Fruit fly (Drosophila melanogaster) whole organism, embryonic: ENCODE data around the gene CG2901.
A peak's percentile ranks its signal among the peaks of the same experiment; 100 is the strongest.

Experiments
- Bgb ChIP-seq: fragments of 200-800 bp; sonication (Bioruptor generic); IDR thresholded peaks from 2 replicates; pipeline ENCODE4 v1.3.6; 2022; ENCODE audit warnings: missing biosample characterization, missing genetic modification characterization; ENCODE audit not compliant: partially characterized antibody
- CG1024 ChIP-seq: fragments of 200-800 bp; sonication (Bioruptor generic); IDR thresholded peaks from 2 replicates; pipeline ENCODE4 v1.3.6; 2022; ENCODE audit warnings: missing biosample characterization, missing genetic modification characterization
- CG10321 ChIP-seq: fragments of 200-800 bp; sonication (Bioruptor generic); IDR thresholded peaks from 2 replicates; pipeline ENCODE4 v1.3.6; 2022; ENCODE audit warnings: missing biosample characterization, missing genetic modification characterization
- CG10959 ChIP-seq: fragments of 200-800 bp; sonication (Bioruptor generic); IDR thresholded peaks from 2 replicates; pipeline ENCODE4 v1.3.6; 2022; ENCODE audit warnings: missing biosample characterization, missing genetic modification characterization
- CG15479 ChIP-seq: fragments of 200-800 bp; sonication (Bioruptor generic); optimal IDR thresholded peaks from 3 replicates; lab custom pipeline; 2019; ENCODE audit warnings: missing biosample characterization, mild to moderate bottlenecking, missing genetic modification characterization, moderate library complexity
- CG1832 ChIP-seq: fragments of 200-800 bp; sonication (Bioruptor generic); optimal IDR thresholded peaks from 2 replicates; lab custom pipeline; 2017; ENCODE audit warnings: missing biosample characterization, mild to moderate bottlenecking, missing genetic modification characterization, inconsistent platforms
- CG30020 ChIP-seq: fragments of 200-800 bp; optimal IDR thresholded peaks from 2 replicates; lab custom pipeline; 2019; ENCODE audit warnings: missing biosample characterization, mild to moderate bottlenecking, missing genetic modification characterization, moderate library complexity
- CG32532 ChIP-seq: fragments of 200-800 bp; sonication (Bioruptor generic); IDR thresholded peaks from 2 replicates; pipeline ENCODE4 v1.3.6; 2022; ENCODE audit warnings: missing biosample characterization, missing genetic modification characterization
- CG34376 ChIP-seq: fragments of 200-800 bp; sonication (Bioruptor generic); optimal IDR thresholded peaks from 2 replicates; lab custom pipeline; 2018; ENCODE audit warnings: missing biosample characterization, mild to moderate bottlenecking, missing genetic modification characterization
- CG34422 ChIP-seq: fragments of 200-800 bp; sonication (Bioruptor generic); IDR thresholded peaks from 3 replicates; pipeline ENCODE4 v1.3.6; 2022; ENCODE audit warnings: missing biosample characterization, missing genetic modification characterization
- CG3847 ChIP-seq: fragments of 200-800 bp; sonication (Bioruptor generic); IDR thresholded peaks from 2 replicates; pipeline ENCODE4 v1.3.6; 2022; ENCODE audit warnings: missing biosample characterization, missing genetic modification characterization
- CG42726 ChIP-seq: fragments of 200-800 bp; sonication (Bioruptor generic); IDR thresholded peaks from 2 replicates; pipeline ENCODE4 v1.3.6; 2022; ENCODE audit warnings: missing biosample characterization, missing genetic modification characterization; ENCODE audit not compliant: partially characterized antibody
- CG4424 ChIP-seq: fragments of 200-800 bp; sonication (Bioruptor generic); optimal IDR thresholded peaks from 3 replicates; lab custom pipeline; 2016; ENCODE audit warnings: missing biosample characterization, missing genetic modification characterization
- CG6791 ChIP-seq: fragments of 200-800 bp; sonication (Bioruptor generic); IDR thresholded peaks from 3 replicates; pipeline ENCODE4 v1.3.6; 2022; ENCODE audit warnings: missing biosample characterization, missing genetic modification characterization; ENCODE audit not compliant: partially characterized antibody
- CG7556 ChIP-seq: fragments of 200-800 bp; sonication (Bioruptor generic); optimal IDR thresholded peaks from 2 replicates; lab custom pipeline; 2017; ENCODE audit warnings: missing biosample characterization, mild to moderate bottlenecking, missing genetic modification characterization
- CG7839 ChIP-seq: fragments of 200-800 bp; sonication (Bioruptor generic); optimal IDR thresholded peaks from 3 replicates; lab custom pipeline; 2018; ENCODE audit warnings: missing biosample characterization, mild to moderate bottlenecking, missing genetic modification characterization, moderate library complexity
- CG8478 ChIP-seq: fragments of >200 bp; optimal IDR thresholded peaks from 2 replicates; lab custom pipeline; 2018
- CTCF ChIP-seq: fragments of 200-800 bp; sonication (Bioruptor generic); optimal IDR thresholded peaks from 2 replicates; lab custom pipeline; 2017; ENCODE audit warnings: missing biosample characterization, mild to moderate bottlenecking, missing genetic modification characterization, moderate library complexity
- Dfd ChIP-seq, 2 experiments: fragments of >200 bp; optimal IDR thresholded peaks; 2 replicates each; lab custom pipeline; 2017; ENCODE audit warnings: missing biosample characterization in 2 of 2, missing genetic modification characterization in 2 of 2
- Gsc ChIP-seq: fragments of 200-800 bp; sonication (Bioruptor generic); IDR thresholded peaks from 2 replicates; pipeline ENCODE4 v1.3.6; 2022; ENCODE audit warnings: missing biosample characterization, missing genetic modification characterization
- MBD-R2 ChIP-seq: fragments of 200-800 bp; sonication (Bioruptor generic); IDR thresholded peaks from 2 replicates; pipeline ENCODE4 v1.3.6; 2022; ENCODE audit warnings: missing biosample characterization, missing genetic modification characterization
- Mad ChIP-seq: fragments of 200-800 bp; sonication (Bioruptor generic); optimal IDR thresholded peaks from 2 replicates; lab custom pipeline; 2016; ENCODE audit warnings: missing biosample characterization, missing genetic modification characterization
- Med ChIP-seq: fragments of 200-800 bp; sonication (Bioruptor generic); peaks from one replicate; lab custom pipeline; 2016; ENCODE audit warnings: missing biosample characterization, missing genetic modification characterization, mild to moderate bottlenecking, inconsistent platforms, moderate library complexity
- Nf-YC ChIP-seq: fragments of 200-800 bp; optimal IDR thresholded peaks from 3 replicates; lab custom pipeline; 2019; ENCODE audit warnings: missing biosample characterization, mild to moderate bottlenecking, missing genetic modification characterization, moderate library complexity
- Spps ChIP-seq: fragments of 200-800 bp; sonication (Bioruptor generic); optimal IDR thresholded peaks from 2 replicates; lab custom pipeline; 2018; ENCODE audit warnings: missing biosample characterization, mild to moderate bottlenecking, missing genetic modification characterization
- Sry-δ ChIP-seq: fragments of 200-800 bp; sonication (Bioruptor generic); optimal IDR thresholded peaks from 2 replicates; lab custom pipeline; 2016; ENCODE audit warnings: missing biosample characterization, missing genetic modification characterization
- Xrp1 ChIP-seq: fragments of 200-800 bp; sonication (Bioruptor generic); IDR thresholded peaks from 2 replicates; pipeline ENCODE4 v1.3.6; 2022; ENCODE audit warnings: missing biosample characterization, missing genetic modification characterization
- YL-1 ChIP-seq: fragments of 200-800 bp; sonication (Bioruptor generic); optimal IDR thresholded peaks from 3 replicates; lab custom pipeline; 2017; ENCODE audit warnings: missing biosample characterization, mild to moderate bottlenecking, missing genetic modification characterization
- amos ChIP-seq: fragments of 200-800 bp; sonication (Bioruptor generic); IDR thresholded peaks from 2 replicates; pipeline ENCODE4 v1.3.6; 2022; ENCODE audit warnings: missing biosample characterization, missing genetic modification characterization; ENCODE audit not compliant: partially characterized antibody
- ash1 ChIP-seq: fragments of 200-800 bp; sonication (Bioruptor generic); optimal IDR thresholded peaks from 2 replicates; lab custom pipeline; 2018; ENCODE audit warnings: missing biosample characterization, mild to moderate bottlenecking, missing genetic modification characterization
- bbx ChIP-seq: fragments of 200-800 bp; sonication (Bioruptor generic); IDR thresholded peaks from 2 replicates; pipeline ENCODE4 v1.3.6; 2022; ENCODE audit warnings: missing biosample characterization, missing genetic modification characterization; ENCODE audit not compliant: partially characterized antibody
- cg ChIP-seq: fragments of 200-800 bp; sonication (Bioruptor generic); optimal IDR thresholded peaks from 3 replicates; lab custom pipeline; 2019; ENCODE audit warnings: missing biosample characterization, mild to moderate bottlenecking, missing genetic modification characterization, moderate library complexity
- chinmo ChIP-seq: fragments of 200-800 bp; sonication (Bioruptor generic); IDR thresholded peaks from 4 replicates; pipeline ENCODE4 v1.3.6; 2022; ENCODE audit warnings: missing biosample characterization, missing genetic modification characterization; ENCODE audit not compliant: partially characterized antibody
- ci ChIP-seq: fragments of 200-800 bp; sonication (Bioruptor generic); IDR thresholded peaks from 3 replicates; pipeline ENCODE4 v1.3.6; 2022; ENCODE audit warnings: missing biosample characterization, missing genetic modification characterization
- eve ChIP-seq, 2 experiments: fragments of >200 bp; optimal IDR thresholded peaks; 2 replicates each; lab custom pipeline; 2017; ENCODE audit warnings: missing biosample characterization in 2 of 2, missing genetic modification characterization in 2 of 2
- gcm ChIP-seq: fragments of 200-800 bp; sonication (Bioruptor generic); optimal IDR thresholded peaks from 2 replicates; lab custom pipeline; 2019; ENCODE audit warnings: missing biosample characterization, mild to moderate bottlenecking, missing genetic modification characterization, moderate library complexity
- kni ChIP-seq: fragments of 200-800 bp; sonication (Bioruptor generic); optimal IDR thresholded peaks from 3 replicates; lab custom pipeline; 2017; ENCODE audit warnings: mild to moderate bottlenecking, missing biosample characterization, missing genetic modification reagents, missing genetic modification characterization
- nerfin-1 ChIP-seq: fragments of 200-800 bp; sonication (Bioruptor generic); optimal IDR thresholded peaks from 3 replicates; lab custom pipeline; 2019; ENCODE audit warnings: missing biosample characterization, mild to moderate bottlenecking, missing genetic modification characterization, moderate library complexity
- nom ChIP-seq: fragments of 200-800 bp; sonication (Bioruptor generic); optimal IDR thresholded peaks from 2 replicates; lab custom pipeline; 2017; ENCODE audit warnings: missing biosample characterization, missing genetic modification characterization, mild to moderate bottlenecking, moderate library complexity, missing genetic modification reagents
- prd ChIP-seq, 3 experiments: fragments of >200 bp in 2 of 3; fragments of 200-800 bp in 1 of 3; sonication (Bioruptor generic) in 1 of 3; optimal IDR thresholded peaks in 2 of 3; IDR thresholded peaks in 1 of 3; 2 replicates in 2 of 3; 3 replicates in 1 of 3; pipeline versions ENCODE4 v1.3.6 to Lab custom; 2017 to 2022; ENCODE audit warnings: missing biosample characterization in 1 of 3, missing genetic modification characterization in 1 of 3
- pros ChIP-seq: fragments of 200-800 bp; sonication (Bioruptor generic); optimal IDR thresholded peaks from 3 replicates; lab custom pipeline; 2019; ENCODE audit warnings: missing biosample characterization, mild to moderate bottlenecking, missing genetic modification characterization, moderate library complexity
- row ChIP-seq: fragments of 200-800 bp; sonication (Bioruptor generic); IDR thresholded peaks from 3 replicates; pipeline ENCODE4 v1.3.6; 2022; ENCODE audit warnings: missing biosample characterization, missing genetic modification characterization
- sob ChIP-seq: fragments of 200-800 bp; sonication (Bioruptor generic); IDR thresholded peaks from 2 replicates; pipeline ENCODE4 v1.3.6; 2022; ENCODE audit warnings: missing biosample characterization, missing genetic modification characterization
- stwl ChIP-seq: fragments of 200-800 bp; sonication (Bioruptor generic); optimal IDR thresholded peaks from 3 replicates; lab custom pipeline; 2018; ENCODE audit warnings: missing biosample characterization, mild to moderate bottlenecking, missing genetic modification characterization, moderate library complexity
- unc-4 ChIP-seq: fragments of 200-800 bp; sonication (Bioruptor generic); IDR thresholded peaks from 2 replicates; pipeline ENCODE4 v1.3.6; 2022; ENCODE audit warnings: missing biosample characterization, missing genetic modification characterization; ENCODE audit not compliant: partially characterized antibody
- vnd ChIP-seq: fragments of 200-800 bp; sonication (Bioruptor generic); IDR thresholded peaks from 3 replicates; pipeline ENCODE4 v1.3.6; 2022; ENCODE audit warnings: missing biosample characterization, missing genetic modification characterization; ENCODE audit not compliant: partially characterized antibody
- vvl ChIP-seq: fragments of 200-800 bp; sonication (Bioruptor generic); IDR thresholded peaks from 2 replicates; pipeline ENCODE4 v1.3.6; 2022; ENCODE audit warnings: missing biosample characterization, missing genetic modification characterization
- zf30C ChIP-seq: fragments of 200-800 bp; sonication (Bioruptor generic); optimal IDR thresholded peaks from 3 replicates; lab custom pipeline; 2018; ENCODE audit warnings: missing biosample characterization, mild to moderate bottlenecking, missing genetic modification characterization
- zfh1 ChIP-seq: fragments of 200-800 bp; sonication (Bioruptor generic); IDR thresholded peaks from 3 replicates; pipeline ENCODE4 v1.3.6; 2022; ENCODE audit warnings: missing biosample characterization, missing genetic modification characterization

Gene CG2901

DNA sequence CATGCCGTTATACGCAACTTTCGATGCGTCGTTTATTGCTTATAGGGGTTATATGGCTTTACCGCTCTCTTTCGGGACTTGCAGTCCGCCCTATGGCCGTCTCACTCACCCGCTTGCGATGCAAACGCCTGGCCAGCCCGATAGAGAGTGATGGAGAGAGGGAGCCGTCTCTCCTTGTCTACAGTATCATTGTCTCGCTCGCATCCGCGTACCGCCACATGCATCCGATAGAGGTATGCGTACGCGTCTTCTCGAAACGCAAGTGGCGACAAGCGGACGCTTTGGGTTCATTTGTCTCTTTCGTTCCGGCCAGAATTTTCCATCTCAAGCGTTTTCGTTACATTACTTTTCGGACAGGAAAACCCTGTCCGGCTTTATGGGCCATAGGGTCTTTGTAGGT lies 33.2 kb downstream of the CG2901 start:
- 0 out of 2 replicates have a peak, but pooled peaks have one; percentile 37 for TF ChIP-seq Bgb (GFP tag; lab: Robert Waterston, UW)
- 0 out of 3 replicates have a peak, but pooled peaks have one; percentile 43 for TF ChIP-seq ci (GFP tag; lab: Robert Waterston, UW)
- no peak for TF ChIP-seq CG30020 (tag; lab: Kevin White, UChicago)
- TF ChIP-seq CTCF (GFP tag; lab: Kevin White, UChicago) = no peak
- peak; percentile 97 for TF ChIP-seq CG1832 (GFP tag; lab: Kevin White, UChicago)
- TF ChIP-seq CG7556 (GFP tag; lab: Kevin White, UChicago) = no peak
- TF ChIP-seq bbx = 0 out of 2 replicates have a peak, but pooled peaks have one; percentile 20
- TF ChIP-seq stwl = peak; percentile 46
- peak; percentile 22 for TF ChIP-seq gcm (GFP tag; lab: Kevin White, UChicago)
- TF ChIP-seq CG15479 (GFP tag; lab: Kevin White, UChicago) = peak; percentile 4
- 0 out of 2 replicates have a peak, but pooled peaks have one; percentile 21 for TF ChIP-seq MBD-R2 (GFP tag; lab: Robert Waterston, UW)
- no peak for TF ChIP-seq Sry-δ (GFP tag; lab: Kevin White, UChicago)
- TF ChIP-seq CG8478 = peak; percentile 98
- TF ChIP-seq ash1 (GFP tag; lab: Kevin White, UChicago) = no peak
- 0 out of 2 replicates have a peak, but pooled peaks have one; percentile 11 for TF ChIP-seq Xrp1 (GFP tag; lab: Robert Waterston, UW)
- TF ChIP-seq CG34422 = peak; percentile 32; the same call in 1 of the 3 replicates
- no peak for TF ChIP-seq Mad (GFP tag; lab: Kevin White, UChicago)
- TF ChIP-seq CG4424 (GFP tag; lab: Kevin White, UChicago) = no peak
- no peak for TF ChIP-seq eve (GFP tag; optimal IDR thresholded peaks at IDR 0.05; lab: Kevin White, UChicago)
- TF ChIP-seq zf30C (GFP tag; lab: Kevin White, UChicago) = no peak
- peak; percentile 96 for TF ChIP-seq CG10321 (GFP tag; lab: Robert Waterston, UW)
- peak; percentile 82 for TF ChIP-seq Med (GFP tag; lab: Kevin White, UChicago)
- TF ChIP-seq amos (GFP tag; lab: Robert Waterston, UW) = peak; percentile 19; the same call in 1 of the 2 replicates
- no peak for TF ChIP-seq YL-1 (GFP tag; lab: Kevin White, UChicago)
- no peak for TF ChIP-seq cg
- peak; percentile 62; the same call in 1 of the 4 replicates for TF ChIP-seq chinmo (GFP tag; lab: Robert Waterston, UW)
- 0 out of 2 replicates have a peak, but pooled peaks have one; percentile 9 for TF ChIP-seq CG42726 (GFP tag; lab: Robert Waterston, UW)
- TF ChIP-seq CG10959 (GFP tag; lab: Robert Waterston, UW) = no peak
- 0 out of 2 replicates have a peak, but pooled peaks have one; percentile 17 for TF ChIP-seq sob (GFP tag; lab: Robert Waterston, UW)
- TF ChIP-seq CG1024 (GFP tag; lab: Robert Waterston, UW) = no peak
- 0 out of 2 replicates have a peak, but pooled peaks have one; percentile 26 for TF ChIP-seq CG3847 (GFP tag; lab: Robert Waterston, UW)
- TF ChIP-seq row (GFP tag; lab: Robert Waterston, UW) = peak; percentile 19; the same call in 1 of the 3 replicates
- peak; percentile 82 for TF ChIP-seq pros
- TF ChIP-seq vnd = no peak
- TF ChIP-seq prd (optimal IDR thresholded peaks at IDR 0.05; lab: Kevin White, UChicago) = no peak
- no peak for TF ChIP-seq prd (GFP tag; IDR thresholded peaks at IDR 0.05; lab: Robert Waterston, UW)
- TF ChIP-seq CG32532 = 0 out of 2 replicates have a peak, but pooled peaks have one; percentile 14
- peak; percentile 9 for TF ChIP-seq kni (GFP tag; lab: Kevin White, UChicago)
- TF ChIP-seq Nf-YC (tag; lab: Kevin White, UChicago) = peak; percentile 42
- TF ChIP-seq CG7839 = no peak
- no peak for TF ChIP-seq nom
- no peak for TF ChIP-seq Gsc
- TF ChIP-seq zfh1 = peak; percentile 43; the same call in 1 of the 3 replicates
- TF ChIP-seq CG6791 = peak; percentile 34; the same call in 1 of the 3 replicates
- peak; percentile 82 for TF ChIP-seq nerfin-1 (tag; lab: Kevin White, UChicago)
- no peak for TF ChIP-seq Spps (tag; lab: Kevin White, UChicago)
- 0 out of 2 replicates have a peak, but pooled peaks have one; percentile 16 for TF ChIP-seq vvl
- no peak for TF ChIP-seq CG34376
- no peak for TF ChIP-seq Dfd (GFP tag; optimal IDR thresholded peaks at IDR 0.05; lab: Kevin White, UChicago)
- no peak for TF ChIP-seq unc-4 (GFP tag; lab: Robert Waterston, UW)
